Worm (Caenorhabditis elegans): ENCODE measurements around the gene Y55F3BL.6.
A peak's percentile ranks its signal among the peaks of the same experiment; 100 is the strongest.

The Y55F3BL.6 gene

DNA sequence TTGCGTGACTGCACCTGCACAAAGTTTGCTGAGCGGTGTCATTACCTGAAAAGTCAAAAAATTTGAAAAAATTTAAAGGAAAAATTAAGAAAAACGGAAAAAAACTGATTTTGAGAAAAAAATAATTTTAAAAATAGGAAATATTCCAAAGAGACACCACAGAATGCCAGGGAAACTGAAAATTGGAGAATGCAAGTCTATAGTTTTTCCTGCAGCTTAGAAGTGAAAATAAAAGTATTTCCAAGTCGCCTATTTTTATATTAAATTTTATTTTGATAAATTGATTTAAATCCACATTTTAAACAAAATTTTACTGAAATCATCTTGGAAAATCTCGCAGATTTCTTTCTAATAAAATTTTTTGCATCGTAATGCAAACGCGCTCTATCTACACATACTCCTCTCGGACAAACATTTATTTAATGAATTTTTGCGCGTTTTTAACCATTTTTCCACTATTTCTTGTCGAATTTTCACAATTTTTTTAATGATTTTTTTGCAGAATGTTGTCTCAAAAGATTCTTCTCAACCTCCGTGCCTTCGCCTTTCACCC lies 10.3 kb downstream of the Y55F3BL.6 start, which contains the start of the genes F56B3.11 and ech-5 (continued):
- TF ChIP-seq hlh-4 (tag; optimal IDR thresholded peaks at IDR 0.05) (peak; percentile 73), vab-15 (tag; optimal IDR thresholded peaks at IDR 0.05) (peak; percentile 70), pqm-1 (tag; optimal IDR thresholded peaks at IDR 0.05) (no peak), efl-3 (GFP tag; optimal IDR thresholded peaks at IDR 0.05) (peak; percentile 72), nhr-12 (tag; optimal IDR thresholded peaks at IDR 0.05) (no peak), mdl-1 (tag; optimal IDR thresholded peaks at IDR 0.05) (no peak), lin-39 (tag; optimal IDR thresholded peaks at IDR 0.05) (peak; percentile 41)

- TF ChIP-seq dpl-1 (GFP tag; optimal IDR thresholded peaks at IDR 0.05) (no peak), lin-39 (tag; optimal IDR thresholded peaks at IDR 0.05) (no peak), egl-27 (tag; optimal IDR thresholded peaks at IDR 0.05) (no peak), nhr-85 (tag) (no peak), nhr-237 (tag; optimal IDR thresholded peaks at IDR 0.05) (no peak), lir-3 (tag; optimal IDR thresholded peaks at IDR 0.05; ENCODE audit: poor library complexity) (no peak), ztf-4 (tag; optimal IDR thresholded peaks at IDR 0.05) (no peak), fkh-10 (GFP tag; optimal IDR thresholded peaks at IDR 0.05) (no peak), tlp-1 (tag; optimal IDR thresholded peaks at IDR 0.05) (no peak), efl-1 (optimal IDR thresholded peaks at IDR 0.05) (peak; percentile 9 to 22), efl-1 (GFP tag; optimal IDR thresholded peaks at IDR 0.05 in 1 of 2) (peak in 1 of 2 experiments; percentile 26), F16B12.6 (tag; optimal IDR thresholded peaks at IDR 0.05) (peak; percentile 58), aha-1 (tag; optimal IDR thresholded peaks at IDR 0.05) (no peak), unc-62 (GFP tag; optimal IDR thresholded peaks at IDR 0.05) (no peak), ceh-88 (GFP tag; IDR thresholded peaks at IDR 0.05) (no peak), ceh-90 (tag; optimal IDR thresholded peaks at IDR 0.05) (no peak), hlh-17 (GFP tag; optimal IDR thresholded peaks at IDR 0.05; ENCODE audit: borderline replicate concordance) (no peak)
Measured at ce11 chrIV:795383-795872, 11.4 kb downstream of the Y55F3BL.6 start, which contains the start of gene skr-18. TSS of gene skr-18 (minus strand) at chrIV:795433.

DNA sequence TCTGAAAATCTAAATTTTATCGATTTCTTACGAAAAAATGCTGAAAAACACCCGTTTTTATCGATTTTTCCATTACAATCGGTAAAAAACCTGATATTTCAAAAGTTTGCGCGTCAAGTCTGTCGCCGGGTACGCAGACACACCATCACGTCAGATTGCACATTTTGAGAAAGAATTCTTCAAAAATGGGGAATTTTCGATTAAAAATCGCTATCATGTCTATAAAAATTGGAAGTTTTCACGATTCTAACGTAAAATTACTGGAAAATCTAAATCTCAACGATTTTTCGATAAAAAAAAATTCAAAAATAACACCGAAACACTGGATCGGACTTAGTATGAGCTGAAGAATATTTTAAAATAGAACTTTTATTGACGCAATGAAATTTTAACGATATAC lies 12.6 kb downstream of the Y55F3BL.6 start, which contains the start of gene F56B3.4:
Gene F56B3.4 (minus strand): TSS at position 1 of the 400 bp plus-strand sequence.
- TF ChIP-seq aha-1 (tag; optimal IDR thresholded peaks at IDR 0.05) (no peak), efl-1 (optimal IDR thresholded peaks at IDR 0.05) (peak in 1 of 2 experiments; percentile 41), efl-1 (GFP tag; optimal IDR thresholded peaks at IDR 0.05 in 1 of 2) (no peak), F16B12.6 (tag; optimal IDR thresholded peaks at IDR 0.05) (peak; percentile 7)

DNA sequence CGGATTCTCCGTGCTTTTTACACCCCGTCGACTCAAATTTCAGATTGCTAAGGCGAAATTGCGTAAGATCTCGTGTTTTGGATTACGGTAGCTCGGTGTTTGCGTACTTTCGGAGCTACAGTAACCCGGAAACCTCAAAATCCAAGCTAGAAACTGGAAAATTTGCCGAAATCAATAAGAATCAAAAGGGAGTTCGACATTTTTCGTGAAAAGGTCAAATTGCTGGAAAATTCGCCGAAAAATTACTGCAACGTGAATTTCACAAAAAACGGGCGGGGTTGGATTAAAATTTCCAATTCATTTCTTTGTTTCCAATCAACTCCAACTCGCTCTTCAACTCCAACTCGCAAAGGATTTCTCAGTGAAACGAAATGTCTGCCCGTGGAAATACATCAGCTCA lies 19.1 kb downstream of the Y55F3BL.6 start, which contains the start of gene F56B3.6:
Gene F56B3.6 (plus strand): TSS at position 301 of the 400 bp plus-strand sequence.
- no peak for TF ChIP-seq mep-1 (tag; optimal IDR thresholded peaks at IDR 0.05)
- no peak for TF ChIP-seq ceh-88 (GFP tag; IDR thresholded peaks at IDR 0.05)
- TF ChIP-seq nhr-77 (tag; optimal IDR thresholded peaks at IDR 0.05) = no peak
- no peak for TF ChIP-seq ets-5 (GFP tag; IDR thresholded peaks at IDR 0.05)

- TF ChIP-seq elt-2 (tag; optimal IDR thresholded peaks at IDR 0.05) (no peak), hlh-17 (GFP tag; optimal IDR thresholded peaks at IDR 0.05; ENCODE audit: borderline replicate concordance) (no peak), nhr-28 (tag; optimal IDR thresholded peaks at IDR 0.05) (no peak), nhr-19 (GFP tag; conservative IDR thresholded peaks at IDR 0.05) (no peak), nhr-90 (tag; optimal IDR thresholded peaks at IDR 0.05; ENCODE audit: poor library complexity) (no peak), hpl-2 (GFP tag; optimal IDR thresholded peaks at IDR 0.05) (no peak), nhr-77 (tag; optimal IDR thresholded peaks at IDR 0.05) (no peak), lin-14 (GFP tag; optimal IDR thresholded peaks at IDR 0.05) (no peak), fkh-10 (GFP tag; optimal IDR thresholded peaks at IDR 0.05) (no peak), ces-1 (GFP tag; optimal IDR thresholded peaks at IDR 0.05) (no peak), nhr-237 (tag; optimal IDR thresholded peaks at IDR 0.05) (no peak), ceh-82 (tag; optimal IDR thresholded peaks at IDR 0.05) (no peak), snu-23 (GFP tag; optimal IDR thresholded peaks at IDR 0.05) (no peak), snpc-4 (tag; optimal IDR thresholded peaks at IDR 0.05) (no peak)
Measured at ce11 chrIV:782393-782792, 24.5 kb downstream of the Y55F3BL.6 start.
